Fruit fly (Drosophila melanogaster) whole organism, prepupa: ENCODE results near the gene Fbw5.

Source experiments
- CG10631 ChIP-seq: fragments of 200-800 bp; sonication (Bioruptor generic); optimal IDR thresholded peaks from 2 replicates; lab custom pipeline; 2016; ENCODE audit warnings: missing biosample characterization, missing genetic modification characterization
- CG3919 ChIP-seq: fragments of 200-800 bp; sonication (Bioruptor generic); optimal IDR thresholded peaks from 3 replicates; lab custom pipeline; 2016; ENCODE audit warnings: missing biosample characterization, missing genetic modification characterization
- CG6276 ChIP-seq: fragments of 200-800 bp; sonication (Bioruptor generic); optimal IDR thresholded peaks from 2 replicates; lab custom pipeline; 2017; ENCODE audit warnings: missing biosample characterization, mild to moderate bottlenecking, missing genetic modification characterization
- CG9139 ChIP-seq: fragments of 200-800 bp; sonication (Bioruptor generic); optimal IDR thresholded peaks from 3 replicates; lab custom pipeline; 2017; ENCODE audit warnings: missing biosample characterization, mild to moderate bottlenecking, missing genetic modification characterization

- no peak for TF ChIP-seq CG9139
- TF ChIP-seq CG6276: no peak
- TF ChIP-seq CG3919 (GFP tag; lab: Kevin White, UChicago): no peak
- no peak for TF ChIP-seq CG10631 (GFP tag; lab: Kevin White, UChicago)
Measured at dm6 chr2L:6088371-6089365, 22.9 kb upstream of the Fbw5 start.
